Fruit fly (Drosophila melanogaster) whole organism, embryonic: ENCODE results near the gene Fic.
A peak's percentile ranks its signal among the peaks of the same experiment; 100 is the strongest.

ENCODE experiments used
- B-H2 ChIP-seq: fragments of 200-800 bp; sonication (Bioruptor generic); optimal IDR thresholded peaks from 2 replicates; lab custom pipeline; 2018; ENCODE audit warnings: missing biosample characterization, mild to moderate bottlenecking, missing genetic modification characterization
- CG11456 ChIP-seq: fragments of 200-800 bp; sonication (Bioruptor generic); IDR thresholded peaks from 3 replicates; pipeline ENCODE4 v1.3.6; 2022; ENCODE audit warnings: missing biosample characterization, missing genetic modification characterization
- CG12299 ChIP-seq: fragments of 200-800 bp; sonication (Bioruptor generic); optimal IDR thresholded peaks from 2 replicates; lab custom pipeline; 2018; ENCODE audit warnings: missing biosample characterization, mild to moderate bottlenecking, missing genetic modification characterization
- CG1233 ChIP-seq: fragments of 200-800 bp; sonication (Bioruptor generic); optimal IDR thresholded peaks from 4 replicates; lab custom pipeline; 2018; ENCODE audit warnings: missing biosample characterization, mild to moderate bottlenecking, missing genetic modification characterization
- CG12659 ChIP-seq: fragments of 200-800 bp; sonication (Bioruptor generic); optimal IDR thresholded peaks from 3 replicates; lab custom pipeline; 2017; ENCODE audit warnings: mild to moderate bottlenecking, missing biosample characterization, missing genetic modification reagents, missing genetic modification characterization
- CG15601 ChIP-seq: fragments of 200-800 bp; sonication (Bioruptor generic); optimal IDR thresholded peaks from 3 replicates; lab custom pipeline; 2019; ENCODE audit warnings: missing biosample characterization, mild to moderate bottlenecking, missing genetic modification characterization, moderate library complexity
- CG15696 ChIP-seq: fragments of 200-800 bp; sonication (Bioruptor generic); optimal IDR thresholded peaks from 2 replicates; lab custom pipeline; 2019; ENCODE audit warnings: missing biosample characterization, mild to moderate bottlenecking, missing genetic modification characterization, moderate library complexity
- CG17328 ChIP-seq: fragments of 200-800 bp; sonication (Bioruptor generic); IDR thresholded peaks from 2 replicates; pipeline ENCODE4 v1.3.6; 2022; ENCODE audit warnings: missing biosample characterization, missing genetic modification characterization
- CG18011 ChIP-seq: fragments of 200-800 bp; sonication (Bioruptor generic); optimal IDR thresholded peaks from 2 replicates; lab custom pipeline; 2017; ENCODE audit warnings: missing biosample characterization, missing genetic modification characterization, mild to moderate bottlenecking, moderate library complexity, missing genotype
- CG2202 ChIP-seq: fragments of 200-800 bp; sonication (Bioruptor generic); optimal IDR thresholded peaks from 2 replicates; lab custom pipeline; 2018; ENCODE audit warnings: missing biosample characterization, mild to moderate bottlenecking, missing genetic modification characterization
- CG34376 ChIP-seq: fragments of 200-800 bp; sonication (Bioruptor generic); optimal IDR thresholded peaks from 2 replicates; lab custom pipeline; 2018; ENCODE audit warnings: missing biosample characterization, mild to moderate bottlenecking, missing genetic modification characterization
- CG5180 ChIP-seq: fragments of 200-800 bp; sonication (Bioruptor generic); optimal IDR thresholded peaks from 3 replicates; lab custom pipeline; 2017; ENCODE audit warnings: missing biosample characterization, missing genetic modification characterization, mild to moderate bottlenecking, moderate library complexity, missing genetic modification reagents
- CG7357 ChIP-seq: fragments of 200-800 bp; sonication (Bioruptor generic); IDR thresholded peaks from 3 replicates; pipeline ENCODE4 v1.3.6; 2022; ENCODE audit warnings: missing biosample characterization, missing genetic modification characterization
- CG8290 ChIP-seq, 3 experiments: fragments of 200-800 bp; sonication (Bioruptor generic); optimal IDR thresholded peaks; 2 replicates each; lab custom pipeline; 2016 to 2019; ENCODE audit warnings: missing biosample characterization in 3 of 3, missing genetic modification characterization in 3 of 3, mild to moderate bottlenecking in 2 of 3, moderate library complexity in 1 of 3
- CG9727 ChIP-seq: fragments of 200-800 bp; sonication (Bioruptor generic); optimal IDR thresholded peaks from 3 replicates; lab custom pipeline; 2017; ENCODE audit warnings: missing biosample characterization, mild to moderate bottlenecking, missing genetic modification characterization
- Chrac-16 ChIP-seq: fragments of 200-800 bp; sonication (Bioruptor generic); optimal IDR thresholded peaks from 3 replicates; lab custom pipeline; 2016; ENCODE audit warnings: missing biosample characterization, missing genetic modification characterization
- D19A ChIP-seq: fragments of 200-800 bp; optimal IDR thresholded peaks from 3 replicates; lab custom pipeline; 2019; ENCODE audit warnings: missing biosample characterization, mild to moderate bottlenecking, missing genetic modification characterization, moderate library complexity
- Dref ChIP-seq: fragments of 200-800 bp; sonication (Bioruptor generic); IDR thresholded peaks from 2 replicates; pipeline ENCODE4 v1.3.6; 2022; ENCODE audit warnings: missing biosample characterization, missing genetic modification characterization
- Drgx ChIP-seq: fragments of 200-800 bp; sonication (Bioruptor generic); IDR thresholded peaks from 2 replicates; pipeline ENCODE4 v1.3.6; 2022; ENCODE audit warnings: missing biosample characterization, missing genetic modification characterization
- HLHmδ ChIP-seq: fragments of 200-800 bp; sonication (Bioruptor generic); optimal IDR thresholded peaks from 2 replicates; lab custom pipeline; 2018; ENCODE audit warnings: missing biosample characterization, mild to moderate bottlenecking, missing genetic modification characterization, moderate library complexity
- HmgD ChIP-seq: fragments of 200-800 bp; sonication (Bioruptor generic); optimal IDR thresholded peaks from 3 replicates; lab custom pipeline; 2016; ENCODE audit warnings: missing biosample characterization, missing genetic modification characterization
- Med ChIP-seq: fragments of 200-800 bp; sonication (Bioruptor generic); peaks from one replicate; lab custom pipeline; 2016; ENCODE audit warnings: missing biosample characterization, missing genetic modification characterization, mild to moderate bottlenecking, inconsistent platforms, moderate library complexity
- Nf-YB ChIP-seq: fragments of 200-800 bp; sonication (Bioruptor generic); optimal IDR thresholded peaks from 3 replicates; lab custom pipeline; 2019; ENCODE audit warnings: missing biosample characterization, mild to moderate bottlenecking, missing genetic modification characterization, moderate library complexity
- Opbp ChIP-seq: fragments of 200-800 bp; sonication (Bioruptor generic); IDR thresholded peaks from 3 replicates; pipeline ENCODE4 v1.3.6; 2022; ENCODE audit warnings: missing biosample characterization, missing genetic modification characterization; ENCODE audit not compliant: partially characterized antibody
- Rfx ChIP-seq: fragments of 200-800 bp; sonication (Bioruptor generic); IDR thresholded peaks from 2 replicates; pipeline ENCODE4 v1.3.6; 2022; ENCODE audit warnings: missing biosample characterization, missing genetic modification characterization
- Scr ChIP-seq: fragments of 200-800 bp; sonication (Bioruptor generic); IDR thresholded peaks from 2 replicates; pipeline ENCODE4 v1.3.6; 2022; ENCODE audit warnings: missing biosample characterization, missing genetic modification characterization; ENCODE audit not compliant: partially characterized antibody
- Spps ChIP-seq: fragments of 200-800 bp; sonication (Bioruptor generic); optimal IDR thresholded peaks from 2 replicates; lab custom pipeline; 2018; ENCODE audit warnings: missing biosample characterization, mild to moderate bottlenecking, missing genetic modification characterization
- Sry-δ ChIP-seq: fragments of 200-800 bp; sonication (Bioruptor generic); optimal IDR thresholded peaks from 2 replicates; lab custom pipeline; 2016; ENCODE audit warnings: missing biosample characterization, missing genetic modification characterization
- Stat92E ChIP-seq, 3 experiments: fragments of >200 bp in 2 of 3; fragments of 200-800 bp in 1 of 3; sonication (Bioruptor generic) in 1 of 3; optimal IDR thresholded peaks; 2 replicates each; lab custom pipeline; 2017 to 2019; ENCODE audit warnings: missing biosample characterization in 3 of 3, missing genetic modification characterization in 3 of 3, mild to moderate bottlenecking in 1 of 3, moderate library complexity in 1 of 3
- Xbp1 ChIP-seq: fragments of 200-800 bp; sonication (Bioruptor generic); optimal IDR thresholded peaks from 3 replicates; lab custom pipeline; 2016; ENCODE audit warnings: missing biosample characterization, mild to moderate bottlenecking, missing genetic modification characterization
- Xrp1 ChIP-seq: fragments of 200-800 bp; sonication (Bioruptor generic); IDR thresholded peaks from 2 replicates; pipeline ENCODE4 v1.3.6; 2022; ENCODE audit warnings: missing biosample characterization, missing genetic modification characterization
- YL-1 ChIP-seq: fragments of 200-800 bp; sonication (Bioruptor generic); optimal IDR thresholded peaks from 3 replicates; lab custom pipeline; 2017; ENCODE audit warnings: missing biosample characterization, mild to moderate bottlenecking, missing genetic modification characterization
- bab2 ChIP-seq: fragments of 200-800 bp; sonication (Bioruptor generic); optimal IDR thresholded peaks from 2 replicates; lab custom pipeline; 2016; ENCODE audit warnings: missing biosample characterization, missing genetic modification characterization
- gem ChIP-seq: fragments of 200-800 bp; sonication (Bioruptor generic); optimal IDR thresholded peaks from 2 replicates; lab custom pipeline; 2019; ENCODE audit warnings: missing biosample characterization, mild to moderate bottlenecking, missing genetic modification characterization, moderate library complexity
- ham ChIP-seq: fragments of 200-800 bp; sonication (Bioruptor generic); IDR thresholded peaks from 2 replicates; pipeline ENCODE4 v1.3.6; 2022; ENCODE audit warnings: missing biosample characterization, missing genetic modification characterization
- inv ChIP-seq: fragments of 200-800 bp; sonication (Bioruptor generic); IDR thresholded peaks from 2 replicates; pipeline ENCODE4 v1.3.6; 2022; ENCODE audit warnings: missing biosample characterization, missing genetic modification characterization; ENCODE audit not compliant: partially characterized antibody
- jumu ChIP-seq: fragments of 200-800 bp; sonication (Bioruptor generic); optimal IDR thresholded peaks from 3 replicates; lab custom pipeline; 2016; ENCODE audit warnings: missing biosample characterization, missing genetic modification characterization
- ken ChIP-seq: fragments of 200-800 bp; sonication (Bioruptor generic); IDR thresholded peaks from 3 replicates; pipeline ENCODE4 v1.3.6; 2022; ENCODE audit warnings: missing biosample characterization, missing genetic modification characterization
- onecut ChIP-seq: fragments of 200-800 bp; sonication (Bioruptor generic); IDR thresholded peaks from 2 replicates; pipeline ENCODE4 v1.3.6; 2022; ENCODE audit warnings: missing biosample characterization, missing genetic modification characterization
- salm ChIP-seq: fragments of 200-800 bp; sonication (Bioruptor generic); optimal IDR thresholded peaks from 2 replicates; lab custom pipeline; 2018; ENCODE audit warnings: missing biosample characterization, mild to moderate bottlenecking, missing genetic modification characterization
- schlank ChIP-seq: fragments of 200-800 bp; sonication (Bioruptor generic); optimal IDR thresholded peaks from 2 replicates; lab custom pipeline; 2018; ENCODE audit warnings: missing biosample characterization, mild to moderate bottlenecking, missing genetic modification characterization
- sens ChIP-seq: fragments of 200-800 bp; sonication (Bioruptor generic); peaks from one replicate; lab custom pipeline; 2016; ENCODE audit warnings: missing biosample characterization, missing genetic modification characterization
- ssp ChIP-seq: fragments of 200-800 bp; sonication (Bioruptor generic); IDR thresholded peaks from 2 replicates; pipeline ENCODE4 v1.3.6; 2022; ENCODE audit warnings: missing biosample characterization, missing genetic modification characterization
- unc-4 ChIP-seq: fragments of 200-800 bp; sonication (Bioruptor generic); IDR thresholded peaks from 2 replicates; pipeline ENCODE4 v1.3.6; 2022; ENCODE audit warnings: missing biosample characterization, missing genetic modification characterization; ENCODE audit not compliant: partially characterized antibody
- wek ChIP-seq: fragments of 200-800 bp; sonication (Bioruptor generic); optimal IDR thresholded peaks from 3 replicates; lab custom pipeline; 2018; ENCODE audit warnings: missing biosample characterization, mild to moderate bottlenecking, missing genetic modification characterization, moderate library complexity
- zfh1 ChIP-seq: fragments of 200-800 bp; sonication (Bioruptor generic); IDR thresholded peaks from 3 replicates; pipeline ENCODE4 v1.3.6; 2022; ENCODE audit warnings: missing biosample characterization, missing genetic modification characterization

Fic gene

DNA sequence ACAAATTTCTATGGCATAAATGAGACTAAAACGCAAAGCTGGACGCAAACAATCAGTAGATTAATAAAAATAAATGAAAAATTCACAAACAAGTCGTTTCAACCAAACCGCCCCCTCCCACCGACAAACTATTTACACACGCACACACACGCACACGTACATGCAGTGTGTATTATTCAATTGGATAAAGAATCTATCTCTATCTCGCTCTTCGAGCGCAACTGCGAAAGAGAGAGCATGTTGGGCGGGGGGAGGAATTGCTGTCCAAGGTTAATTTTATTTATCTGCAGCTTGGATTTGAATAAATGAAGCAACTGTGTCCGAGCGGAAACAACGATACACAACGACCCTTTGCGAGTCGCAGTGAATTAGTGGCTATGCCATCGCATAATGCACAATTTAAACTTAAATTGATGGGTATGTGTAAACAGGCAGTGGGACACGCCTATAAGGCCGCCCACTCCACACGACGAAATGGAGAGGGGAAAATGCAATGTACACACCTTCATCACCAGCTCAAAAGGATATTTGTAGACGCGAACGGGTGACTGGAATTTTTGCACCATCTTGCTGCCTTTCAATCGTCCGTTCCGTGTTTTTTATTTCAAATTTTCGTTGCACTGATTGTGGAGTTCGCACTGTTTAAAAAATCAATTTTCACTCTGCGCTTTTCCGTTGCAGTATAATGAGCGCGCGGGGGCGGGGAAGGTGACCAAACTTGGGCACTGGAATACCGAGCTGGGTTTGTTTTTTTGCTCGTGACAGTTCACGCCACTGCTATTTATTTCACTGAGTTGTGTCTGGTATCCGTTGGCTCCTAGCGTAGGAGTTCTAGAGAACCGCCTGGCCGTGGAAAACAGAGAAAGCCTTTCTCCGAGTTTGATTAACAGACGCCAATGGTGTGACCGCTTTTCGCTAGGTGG lies 31.2 kb downstream of the Fic start, which contains the start of gene retm (continued):
- no peak for TF ChIP-seq HmgD (GFP tag; lab: Kevin White, UChicago)
- TF ChIP-seq CG11456 (GFP tag; lab: Robert Waterston, UW): no peak
- TF ChIP-seq HLHmδ: peak; percentile 50
- peak; percentile 14 for TF ChIP-seq D19A (tag; lab: Kevin White, UChicago)
- TF ChIP-seq sens: peak; percentile 53
- TF ChIP-seq gem (tag; lab: Kevin White, UChicago): no peak
- peak; percentile 18; the same call in 1 of the 2 replicates for TF ChIP-seq Xrp1 (GFP tag; lab: Robert Waterston, UW)
- peak; percentile 72 for TF ChIP-seq CG5180 (GFP tag; lab: Kevin White, UChicago)
- peak; percentile 42 for TF ChIP-seq CG12299 (tag; lab: Kevin White, UChicago)
- no peak for TF ChIP-seq Drgx (GFP tag; lab: Robert Waterston, UW)
- no peak for TF ChIP-seq Spps
- TF ChIP-seq YL-1 (GFP tag; lab: Kevin White, UChicago): peak; percentile 57
- TF ChIP-seq onecut (GFP tag; lab: Robert Waterston, UW): peak; percentile 31
- 0 out of 3 replicates have a peak, but pooled peaks have one; percentile 4 for TF ChIP-seq ken (GFP tag; lab: Robert Waterston, UW)
- no peak for TF ChIP-seq unc-4
- TF ChIP-seq Chrac-16 (GFP tag; lab: Kevin White, UChicago): no peak
- peak; percentile 86 for TF ChIP-seq Nf-YB (GFP tag; lab: Kevin White, UChicago)
- TF ChIP-seq CG7357 (GFP tag; lab: Robert Waterston, UW): peak; percentile 91
- TF ChIP-seq wek (GFP tag; lab: Kevin White, UChicago): peak; percentile 59
- TF ChIP-seq CG15601: peak; percentile 91
- TF ChIP-seq CG8290 (GFP tag; optimal IDR thresholded peaks at IDR 0.05; lab: Kevin White, UChicago): no peak
- peak in 1 of 2 experiments; percentile 33 for TF ChIP-seq CG8290 (tag; optimal IDR thresholded peaks at IDR 0.05; lab: Kevin White, UChicago)
- TF ChIP-seq CG9727: no peak
- TF ChIP-seq CG17328: no peak

DNA sequence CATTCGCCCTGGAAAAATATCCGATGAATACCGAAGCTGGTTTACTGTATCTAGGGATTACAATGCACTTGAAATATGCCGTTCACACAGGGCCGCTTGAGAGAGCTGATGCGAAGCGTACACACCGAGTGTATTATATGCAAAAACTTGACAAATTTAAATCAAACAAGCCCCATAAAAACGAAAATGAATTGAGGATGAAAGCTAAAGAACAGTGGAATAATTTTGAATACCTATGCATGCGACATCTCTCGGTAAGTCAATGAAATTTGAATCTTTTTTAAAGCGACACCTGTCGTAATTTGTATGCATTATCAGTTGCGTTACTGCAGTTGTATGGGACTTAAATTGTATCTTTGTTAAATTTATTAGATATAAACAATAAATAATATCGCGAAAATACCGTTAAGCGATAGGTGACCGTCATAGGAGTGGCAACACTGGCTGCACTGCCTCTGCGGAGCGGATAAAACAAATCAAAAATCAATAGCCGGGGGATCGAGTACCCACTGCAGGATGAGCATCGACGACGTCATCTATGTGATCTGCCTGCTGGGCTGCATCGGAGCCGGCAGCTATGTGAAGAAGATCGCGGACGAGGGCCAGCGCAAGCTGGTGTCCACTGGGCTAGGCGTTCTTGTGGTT lies 31.9 kb downstream of the Fic start, which contains the start of gene frj:
TSS of gene frj (plus strand) at position 98 of the 645 bp plus-strand sequence.
- TF ChIP-seq Scr: peak; percentile 71
- peak; percentile 99 for TF ChIP-seq ssp
- peak; percentile 52; the same call in 1 of the 2 replicates for TF ChIP-seq inv (GFP tag; lab: Robert Waterston, UW)
- TF ChIP-seq Sry-δ (GFP tag; lab: Kevin White, UChicago): peak; percentile 88
- peak; percentile 67 for TF ChIP-seq bab2 (GFP tag; lab: Kevin White, UChicago)
- no peak for TF ChIP-seq B-H2 (GFP tag; lab: Kevin White, UChicago)
- TF ChIP-seq CG34376 (GFP tag; lab: Kevin White, UChicago): peak; percentile 37
- peak in 2 of 3 experiments; percentile 47 to 54 for TF ChIP-seq Stat92E (GFP tag; optimal IDR thresholded peaks at IDR 0.05; lab: Kevin White, UChicago)
- TF ChIP-seq Xbp1: peak; percentile 83
- peak; percentile 93 for TF ChIP-seq Med (GFP tag; lab: Kevin White, UChicago)
- TF ChIP-seq CG15696 (tag; lab: Kevin White, UChicago): peak; percentile 58
- peak; percentile 59; the same call in 1 of the 2 replicates for TF ChIP-seq Xrp1 (GFP tag; lab: Robert Waterston, UW)
- TF ChIP-seq zfh1 (GFP tag; lab: Robert Waterston, UW): peak; percentile 59; the same call in 2 of the 3 replicates
- peak; percentile 63 for TF ChIP-seq Opbp
- no peak for TF ChIP-seq schlank (tag; lab: Kevin White, UChicago)
- TF ChIP-seq jumu (GFP tag; lab: Kevin White, UChicago): peak; percentile 82
- no peak for TF ChIP-seq ham (GFP tag; lab: Robert Waterston, UW)
- TF ChIP-seq CG18011 (GFP tag; lab: Kevin White, UChicago): no peak
- peak; percentile 51 for TF ChIP-seq Dref
- peak; percentile 82 for TF ChIP-seq CG12659
- peak; percentile 84 for TF ChIP-seq Rfx (GFP tag; lab: Robert Waterston, UW)
- peak; percentile 36 for TF ChIP-seq salm (tag; lab: Kevin White, UChicago)
- no peak for TF ChIP-seq CG2202
- no peak for TF ChIP-seq CG1233
